Worm (Caenorhabditis elegans) whole organism, L2 larva: ENCODE data around the gene R12C12.5.

Source experiments
- C34F6.9 ChIP-seq: fragments of 150-350 bp; optimal IDR thresholded peaks from 2 replicates; lab custom pipeline; 2014; ENCODE audit warnings: missing biosample characterization, missing genetic modification characterization
- F13H6.1 ChIP-seq: sonication (generic microtip); optimal IDR thresholded peaks from 2 replicates; lab custom pipeline; 2016; ENCODE audit warnings: missing genetic modification characterization, missing compliant biosample characterization
- alr-1 ChIP-seq: fragments of 150-350 bp; optimal IDR thresholded peaks from 2 replicates; lab custom pipeline; 2014; ENCODE audit warnings: missing biosample characterization, missing genetic modification characterization
- aly-2 ChIP-seq: fragments of 150-350 bp; optimal IDR thresholded peaks from 2 replicates; lab custom pipeline; 2014; ENCODE audit warnings: missing biosample characterization, missing genetic modification characterization
- ama-1 ChIP-seq: fragments of 150-350 bp; optimal IDR thresholded peaks from 2 replicates; lab custom pipeline; 2018; ENCODE audit warnings: inconsistent platforms
- blmp-1 ChIP-seq: sonication (generic microtip); optimal IDR thresholded peaks from 2 replicates; lab custom pipeline; 2017; ENCODE audit warnings: missing genetic modification characterization, mild to moderate bottlenecking, missing compliant biosample characterization, antibody characterized with exemption, moderate library complexity; ENCODE audit not compliant: insufficient read depth
- ceh-16 ChIP-seq: fragments of 150-350 bp; optimal IDR thresholded peaks from 2 replicates; lab custom pipeline; 2014; ENCODE audit warnings: missing biosample characterization, missing genetic modification characterization
- crh-2 ChIP-seq: sonication (generic microtip); optimal IDR thresholded peaks from 2 replicates; lab custom pipeline; 2017; ENCODE audit warnings: missing biosample characterization, missing genetic modification characterization
- dmd-4 ChIP-seq: sonication (generic microtip); optimal IDR thresholded peaks from 2 replicates; lab custom pipeline; 2017; ENCODE audit warnings: missing biosample characterization, missing genetic modification characterization
- egl-27 ChIP-seq: sonication (generic microtip); optimal IDR thresholded peaks from 3 replicates; lab custom pipeline; 2017; ENCODE audit warnings: missing biosample characterization, missing genetic modification reagents, missing genetic modification characterization
- elt-1 ChIP-seq: fragments of 150-350 bp; optimal IDR thresholded peaks from 2 replicates; lab custom pipeline; 2014; ENCODE audit warnings: missing biosample characterization, missing genetic modification characterization
- elt-3 ChIP-seq: sonication (generic microtip); optimal IDR thresholded peaks from 2 replicates; lab custom pipeline; 2017; ENCODE audit warnings: missing biosample characterization, missing genetic modification characterization
- gmeb-1 ChIP-seq: fragments of 150-350 bp; optimal IDR thresholded peaks from 2 replicates; lab custom pipeline; 2014; ENCODE audit warnings: missing biosample characterization, missing genetic modification characterization
- lin-11 ChIP-seq: fragments of 150-350 bp; sonication (generic microtip); optimal IDR thresholded peaks from 2 replicates; lab custom pipeline; 2014; ENCODE audit warnings: missing biosample characterization, missing genetic modification characterization, inconsistent platforms, mixed read lengths
- lin-13 ChIP-seq: fragments of 150-350 bp; optimal IDR thresholded peaks from 2 replicates; lab custom pipeline; 2014; ENCODE audit warnings: missing biosample characterization, missing genetic modification reagents, missing genetic modification characterization
- mab-5 ChIP-seq: fragments of 150-350 bp; optimal IDR thresholded peaks from 2 replicates; lab custom pipeline; 2014; ENCODE audit warnings: missing biosample characterization, missing genetic modification characterization
- mbf-1 ChIP-seq: sonication (generic microtip); optimal IDR thresholded peaks from 2 replicates; lab custom pipeline; 2017; ENCODE audit warnings: missing biosample characterization, missing genetic modification characterization
- mdl-1 ChIP-seq, 2 experiments: fragments of 150-350 bp in 1 of 2; sonication (generic microtip) in 1 of 2; optimal IDR thresholded peaks; 2 replicates each; lab custom pipeline; 2017; ENCODE audit warnings: missing biosample characterization in 2 of 2, missing genetic modification characterization in 2 of 2
- nhr-12 ChIP-seq: fragments of 150-350 bp; optimal IDR thresholded peaks from 2 replicates; lab custom pipeline; 2014; ENCODE audit warnings: missing biosample characterization, missing genetic modification characterization
- nhr-129 ChIP-seq: fragments of 150-350 bp; optimal IDR thresholded peaks from 2 replicates; lab custom pipeline; 2014; ENCODE audit warnings: missing biosample characterization, missing genetic modification characterization
- nhr-21 ChIP-seq: fragments of 150-350 bp; optimal IDR thresholded peaks from 2 replicates; lab custom pipeline; 2014; ENCODE audit warnings: missing biosample characterization, missing genetic modification characterization
- nhr-237 ChIP-seq: fragments of 150-350 bp; optimal IDR thresholded peaks from 2 replicates; lab custom pipeline; 2014; ENCODE audit warnings: missing biosample characterization, missing genetic modification characterization
- nhr-25 ChIP-seq: fragments of 150-350 bp; sonication (generic microtip); optimal IDR thresholded peaks from 3 replicates; lab custom pipeline; 2014; ENCODE audit warnings: missing biosample characterization, missing genetic modification characterization
- nhr-6 ChIP-seq: fragments of 150-350 bp; optimal IDR thresholded peaks from 2 replicates; lab custom pipeline; 2014; ENCODE audit warnings: missing biosample characterization, missing genetic modification characterization
- nhr-77 ChIP-seq: fragments of 150-350 bp; optimal IDR thresholded peaks from 2 replicates; lab custom pipeline; 2014; ENCODE audit warnings: missing biosample characterization, missing genetic modification characterization
- peb-1 ChIP-seq: fragments of 150-350 bp; optimal IDR thresholded peaks from 2 replicates; lab custom pipeline; 2014; ENCODE audit warnings: missing biosample characterization, missing genetic modification characterization
- sem-4 ChIP-seq: fragments of 150-350 bp; optimal IDR thresholded peaks from 2 replicates; lab custom pipeline; 2014; ENCODE audit warnings: missing biosample characterization, missing genetic modification reagents, missing genetic modification characterization
- skn-1 ChIP-seq: sonication (generic microtip); optimal IDR thresholded peaks from 2 replicates; lab custom pipeline; 2017; ENCODE audit warnings: missing biosample characterization, missing genetic modification characterization
- sma-3 ChIP-seq: sonication (generic microtip); optimal IDR thresholded peaks from 2 replicates; lab custom pipeline; 2016; ENCODE audit warnings: missing genetic modification reagents, missing genetic modification characterization, missing compliant biosample characterization
- unc-55 ChIP-seq: fragments of 150-350 bp; sonication (generic microtip); optimal IDR thresholded peaks from 3 replicates; lab custom pipeline; 2014; ENCODE audit warnings: missing biosample characterization, missing genetic modification reagents, missing genetic modification characterization
- unc-62 ChIP-seq: fragments of 150-350 bp; optimal IDR thresholded peaks from 2 replicates; lab custom pipeline; 2014; ENCODE audit warnings: missing biosample characterization, missing genetic modification reagents, missing genetic modification characterization
- zag-1 ChIP-seq: fragments of 150-350 bp; optimal IDR thresholded peaks from 2 replicates; lab custom pipeline; 2014; ENCODE audit warnings: missing biosample characterization, missing genetic modification characterization
- ztf-4 ChIP-seq: fragments of 150-350 bp; optimal IDR thresholded peaks from 2 replicates; lab custom pipeline; 2014; ENCODE audit warnings: missing biosample characterization, missing genetic modification characterization

The R12C12.5 gene

ce11 chrII:6001004-6001403 is 43.9 kb downstream of the R12C12.5 start:
- TF ChIP-seq C34F6.9 (tag; lab: Kevin White, UChicago): no peak
- TF ChIP-seq blmp-1 (tag; lab: Kevin White, UChicago): no peak
- TF ChIP-seq elt-3 (tag; lab: Kevin White, UChicago): no peak
- no peak for TF ChIP-seq skn-1 (tag; lab: Kevin White, UChicago)
- no peak for TF ChIP-seq nhr-21 (tag; lab: Kevin White, UChicago)
- no peak for TF ChIP-seq unc-55 (GFP tag; lab: Kevin White, UChicago)
- no peak for TF ChIP-seq ztf-4 (tag; lab: Kevin White, UChicago)
- no peak for TF ChIP-seq lin-13 (GFP tag; lab: Kevin White, UChicago)
- no peak for TF ChIP-seq unc-62 (GFP tag; lab: Kevin White, UChicago)

ce11 chrII:6000136-6000535 is 44.8 kb downstream of the R12C12.5 start, which contains the start of gene ins-6:
Gene ins-6, plus strand, starts transcription at chrII:6000436.
- TF ChIP-seq elt-1 (tag; lab: Kevin White, UChicago): no peak
- TF ChIP-seq nhr-129: no peak
- TF ChIP-seq lin-11 (tag; lab: Kevin White, UChicago): no peak
- no peak for TF ChIP-seq nhr-237 (tag; lab: Kevin White, UChicago)
- TF ChIP-seq mbf-1: no peak
- no peak for TF ChIP-seq mdl-1 (tag; optimal IDR thresholded peaks at IDR 0.05; lab: Kevin White, UChicago)
- no peak for TF ChIP-seq alr-1
- no peak for TF ChIP-seq sma-3
- no peak for TF ChIP-seq lin-13 (GFP tag; lab: Kevin White, UChicago)

- TF ChIP-seq gmeb-1 (tag; lab: Kevin White, UChicago): no peak
- no peak for TF ChIP-seq nhr-12 (tag; lab: Kevin White, UChicago)
- no peak for TF ChIP-seq zag-1 (tag; lab: Kevin White, UChicago)
- no peak for TF ChIP-seq sem-4 (tag; lab: Kevin White, UChicago)
- no peak for TF ChIP-seq egl-27 (tag; lab: Kevin White, UChicago)
- TF ChIP-seq crh-2 (tag; lab: Kevin White, UChicago): no peak
- no peak for TF ChIP-seq alr-1
- no peak for TF ChIP-seq nhr-77 (tag; lab: Kevin White, UChicago)
- TF ChIP-seq ceh-16: no peak
- TF ChIP-seq nhr-237 (tag; lab: Kevin White, UChicago): no peak
- no peak for TF ChIP-seq aly-2 (tag; lab: Kevin White, UChicago)
- no peak for TF ChIP-seq mdl-1 (tag; optimal IDR thresholded peaks at IDR 0.05; lab: Kevin White, UChicago)
- TF ChIP-seq F13H6.1 (tag; lab: Kevin White, UChicago): no peak
- TF ChIP-seq sma-3: no peak
- TF ChIP-seq nhr-129: no peak
- no peak for TF ChIP-seq nhr-21 (tag; lab: Kevin White, UChicago)
- no peak for TF ChIP-seq nhr-25 (tag; lab: Kevin White, UChicago)
These were observed 47.7 kb downstream of the R12C12.5 start, which contains the start of gene ins-5 for ce11 chrII:5997257-5997656. Gene ins-5, plus strand, starts transcription at chrII:5997557.

- TF ChIP-seq crh-2 (tag; lab: Kevin White, UChicago) (no peak), gmeb-1 (tag; lab: Kevin White, UChicago) (no peak), nhr-77 (tag; lab: Kevin White, UChicago) (no peak), mab-5 (no peak), peb-1 (tag; lab: Kevin White, UChicago) (no peak), nhr-6 (tag; lab: Kevin White, UChicago) (no peak), egl-27 (tag; lab: Kevin White, UChicago) (no peak), elt-3 (tag; lab: Kevin White, UChicago) (no peak), ama-1 (lab: Kevin White, UChicago) (no peak), nhr-129 (no peak), lin-13 (GFP tag; lab: Kevin White, UChicago) (no peak), skn-1 (tag; lab: Kevin White, UChicago) (no peak), aly-2 (tag; lab: Kevin White, UChicago) (no peak), dmd-4 (tag; lab: Kevin White, UChicago) (no peak)
These were observed 48.9 kb downstream of the R12C12.5 start, which contains the start of gene ins-4 for ce11 chrII:5996066-5996465. Gene ins-4, plus strand, starts transcription at chrII:5996366.
